Worm (Caenorhabditis elegans): ENCODE measurements around the gene srh-277.

DNA sequence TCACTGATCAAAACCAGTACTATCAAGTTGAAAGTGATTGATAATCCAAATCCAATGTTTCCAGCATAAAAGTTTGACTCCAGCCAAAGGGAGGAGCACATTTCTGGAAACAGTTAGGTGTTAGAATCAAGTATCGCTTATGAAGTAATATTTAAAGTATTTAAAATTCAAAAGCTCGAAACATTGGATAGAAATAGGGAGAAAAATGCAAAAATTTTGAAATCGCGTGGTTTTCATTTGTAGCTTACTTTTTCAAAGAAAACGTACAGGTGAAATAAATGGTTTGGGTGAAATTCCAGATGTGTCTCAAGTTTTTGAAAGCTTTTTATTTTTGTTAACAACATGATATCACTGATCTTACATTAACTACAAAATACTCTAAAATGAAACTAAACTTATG lies 14.0 kb upstream of the srh-277 start, which contains the start of gene str-111:
- no peak for TF ChIP-seq fkh-10 (GFP tag; optimal IDR thresholded peaks at IDR 0.05)
- TF ChIP-seq K09A11.1 (tag; optimal IDR thresholded peaks at IDR 0.05; ENCODE audit: insufficient read depth), result no peak
